Fruit fly (Drosophila melanogaster) whole organism, embryonic: ENCODE results near the gene CG33946.
A peak's percentile ranks its signal among the peaks of the same experiment; 100 is the strongest.

Experiments
- CG10274 ChIP-seq: fragments of 200-800 bp; sonication (Bioruptor generic); optimal IDR thresholded peaks from 3 replicates; lab custom pipeline; 2017; ENCODE audit warnings: missing biosample characterization, mild to moderate bottlenecking, missing genetic modification characterization
- CG11695 ChIP-seq: fragments of 200-800 bp; sonication (Bioruptor generic); IDR thresholded peaks from 3 replicates; pipeline ENCODE4 v1.3.6; 2022; ENCODE audit warnings: missing biosample characterization, missing genetic modification characterization
- CG12236 ChIP-seq: fragments of 200-800 bp; sonication (Bioruptor generic); optimal IDR thresholded peaks from 2 replicates; lab custom pipeline; 2016; ENCODE audit warnings: missing biosample characterization, missing genetic modification characterization
- CG1233 ChIP-seq: fragments of 200-800 bp; sonication (Bioruptor generic); optimal IDR thresholded peaks from 4 replicates; lab custom pipeline; 2018; ENCODE audit warnings: missing biosample characterization, mild to moderate bottlenecking, missing genetic modification characterization
- CG14441 ChIP-seq: fragments of 200-800 bp; sonication (Bioruptor generic); IDR thresholded peaks from 2 replicates; pipeline ENCODE4 v1.3.6; 2022; ENCODE audit warnings: missing biosample characterization, missing genetic modification characterization
- CG15073 ChIP-seq: fragments of 200-800 bp; sonication (Bioruptor generic); optimal IDR thresholded peaks from 2 replicates; lab custom pipeline; 2016; ENCODE audit warnings: missing biosample characterization, missing genetic modification characterization
- CG1602 ChIP-seq: fragments of 200-800 bp; sonication (Bioruptor generic); optimal IDR thresholded peaks from 3 replicates; lab custom pipeline; 2016; ENCODE audit warnings: missing biosample characterization, missing genetic modification characterization
- CG16863 ChIP-seq: fragments of 200-800 bp; sonication (Bioruptor generic); optimal IDR thresholded peaks from 3 replicates; lab custom pipeline; 2016; ENCODE audit warnings: missing biosample characterization, missing genetic modification characterization
- CG18764 ChIP-seq: fragments of 200-800 bp; sonication (Bioruptor generic); optimal IDR thresholded peaks from 3 replicates; lab custom pipeline; 2016; ENCODE audit warnings: missing biosample characterization, missing genetic modification characterization
- CG31388 ChIP-seq: fragments of 200-800 bp; sonication (Bioruptor generic); optimal IDR thresholded peaks from 2 replicates; lab custom pipeline; 2016; ENCODE audit warnings: missing biosample characterization, missing genetic modification characterization
- CG3163 ChIP-seq: fragments of 200-800 bp; sonication (Bioruptor generic); optimal IDR thresholded peaks from 3 replicates; lab custom pipeline; 2016; ENCODE audit warnings: missing biosample characterization, missing genetic modification characterization
- CG34376 ChIP-seq: fragments of 200-800 bp; sonication (Bioruptor generic); optimal IDR thresholded peaks from 2 replicates; lab custom pipeline; 2018; ENCODE audit warnings: missing biosample characterization, mild to moderate bottlenecking, missing genetic modification characterization
- CG34422 ChIP-seq: fragments of 200-800 bp; sonication (Bioruptor generic); IDR thresholded peaks from 3 replicates; pipeline ENCODE4 v1.3.6; 2022; ENCODE audit warnings: missing biosample characterization, missing genetic modification characterization
- CG5180 ChIP-seq: fragments of 200-800 bp; sonication (Bioruptor generic); optimal IDR thresholded peaks from 3 replicates; lab custom pipeline; 2017; ENCODE audit warnings: missing biosample characterization, missing genetic modification characterization, mild to moderate bottlenecking, moderate library complexity, missing genetic modification reagents
- CG6854 ChIP-seq: fragments of 200-800 bp; sonication (Bioruptor generic); optimal IDR thresholded peaks from 3 replicates; lab custom pipeline; 2017; ENCODE audit warnings: missing biosample characterization, mild to moderate bottlenecking, missing genetic modification characterization
- CG7556 ChIP-seq: fragments of 200-800 bp; sonication (Bioruptor generic); optimal IDR thresholded peaks from 2 replicates; lab custom pipeline; 2017; ENCODE audit warnings: missing biosample characterization, mild to moderate bottlenecking, missing genetic modification characterization
- CG7745 ChIP-seq: fragments of 200-800 bp; sonication (Bioruptor generic); optimal IDR thresholded peaks from 2 replicates; lab custom pipeline; 2018; ENCODE audit warnings: missing biosample characterization, mild to moderate bottlenecking, missing genetic modification characterization, moderate library complexity
- CG9932 ChIP-seq: fragments of 200-800 bp; sonication (Bioruptor generic); IDR thresholded peaks from 2 replicates; pipeline ENCODE4 v1.3.6; 2022; ENCODE audit warnings: missing biosample characterization, missing genetic modification characterization
- Dbx ChIP-seq: fragments of 200-800 bp; sonication (Bioruptor generic); IDR thresholded peaks from 3 replicates; pipeline ENCODE4 v1.3.6; 2022; ENCODE audit warnings: missing biosample characterization, missing genetic modification characterization
- Dip2 ChIP-seq: fragments of 200-800 bp; sonication (Bioruptor generic); IDR thresholded peaks from 2 replicates; pipeline ENCODE4 v1.3.6; 2022; ENCODE audit warnings: missing biosample characterization, missing genetic modification characterization
- Gug ChIP-seq: fragments of 200-800 bp; sonication (Bioruptor generic); IDR thresholded peaks from 4 replicates; pipeline ENCODE4 v1.3.6; 2022; ENCODE audit warnings: missing biosample characterization, missing genetic modification characterization
- Hmr ChIP-seq: fragments of 200-800 bp; sonication (Bioruptor generic); optimal IDR thresholded peaks from 3 replicates; lab custom pipeline; 2017; ENCODE audit warnings: mild to moderate bottlenecking, missing biosample characterization, missing genetic modification reagents, missing genetic modification characterization
- Mrtf ChIP-seq: fragments of 200-800 bp; sonication (Bioruptor generic); IDR thresholded peaks from 3 replicates; pipeline ENCODE4 v1.3.6; 2022; ENCODE audit warnings: missing biosample characterization, missing genetic modification characterization
- NC2β ChIP-seq: fragments of 200-800 bp; sonication (Bioruptor generic); optimal IDR thresholded peaks from 2 replicates; lab custom pipeline; 2016; ENCODE audit warnings: missing biosample characterization, missing genetic modification characterization
- NFAT ChIP-seq: fragments of 200-800 bp; sonication (Bioruptor generic); IDR thresholded peaks from 2 replicates; pipeline ENCODE4 v1.3.6; 2022; ENCODE audit warnings: missing biosample characterization, missing genetic modification characterization
- Six4 ChIP-seq: fragments of 200-800 bp; sonication (Bioruptor generic); optimal IDR thresholded peaks from 2 replicates; lab custom pipeline; 2016; ENCODE audit warnings: missing biosample characterization, missing genetic modification characterization
- Spps ChIP-seq: fragments of 200-800 bp; sonication (Bioruptor generic); optimal IDR thresholded peaks from 2 replicates; lab custom pipeline; 2018; ENCODE audit warnings: missing biosample characterization, mild to moderate bottlenecking, missing genetic modification characterization
- Sry-β ChIP-seq: fragments of 200-800 bp; sonication (Bioruptor generic); optimal IDR thresholded peaks from 2 replicates; lab custom pipeline; 2018; ENCODE audit warnings: missing biosample characterization, mild to moderate bottlenecking, missing genetic modification characterization, moderate library complexity
- Usf ChIP-seq: fragments of 200-800 bp; sonication (Bioruptor generic); optimal IDR thresholded peaks from 2 replicates; lab custom pipeline; 2017; ENCODE audit warnings: missing genotype, missing biosample characterization, missing genetic modification characterization
- ab ChIP-seq: fragments of 200-800 bp; sonication (Bioruptor generic); optimal IDR thresholded peaks from 2 replicates; lab custom pipeline; 2016; ENCODE audit warnings: missing biosample characterization, missing genetic modification characterization
- ac ChIP-seq: fragments of 200-800 bp; sonication (Bioruptor generic); optimal IDR thresholded peaks from 3 replicates; lab custom pipeline; 2017; ENCODE audit warnings: missing biosample characterization, mild to moderate bottlenecking, missing genetic modification characterization
- chm ChIP-seq: fragments of 200-800 bp; sonication (Bioruptor generic); IDR thresholded peaks from 2 replicates; pipeline ENCODE4 v1.3.6; 2022; ENCODE audit warnings: missing biosample characterization, missing genetic modification characterization
- disco-r ChIP-seq: fragments of 200-800 bp; sonication (Bioruptor generic); optimal IDR thresholded peaks from 2 replicates; lab custom pipeline; 2016; ENCODE audit warnings: missing biosample characterization, missing genetic modification characterization
- dmrt11E ChIP-seq: fragments of 200-800 bp; sonication (Bioruptor generic); optimal IDR thresholded peaks from 3 replicates; lab custom pipeline; 2018; ENCODE audit warnings: missing biosample characterization, mild to moderate bottlenecking, missing genetic modification characterization, moderate library complexity
- dmrt99B ChIP-seq: fragments of 200-800 bp; sonication (Bioruptor generic); optimal IDR thresholded peaks from 2 replicates; lab custom pipeline; 2018; ENCODE audit warnings: missing biosample characterization, mild to moderate bottlenecking, missing genetic modification characterization, moderate library complexity
- eyg ChIP-seq: fragments of 200-800 bp; sonication (Bioruptor generic); optimal IDR thresholded peaks from 3 replicates; lab custom pipeline; 2016; ENCODE audit warnings: missing biosample characterization, missing genetic modification characterization
- gcm2 ChIP-seq: fragments of 200-800 bp; sonication (Bioruptor generic); optimal IDR thresholded peaks from 2 replicates; lab custom pipeline; 2016; ENCODE audit warnings: missing biosample characterization, missing genetic modification characterization
- insv ChIP-seq, 2 experiments: fragments of 200-800 bp; sonication (Bioruptor generic); optimal IDR thresholded peaks; 3 replicates each; lab custom pipeline; 2016 to 2018; ENCODE audit warnings: missing biosample characterization in 2 of 2, missing genetic modification characterization in 2 of 2
- jigr1 ChIP-seq: fragments of 200-800 bp; sonication (Bioruptor generic); IDR thresholded peaks from 3 replicates; pipeline ENCODE4 v1.3.6; 2022; ENCODE audit warnings: missing biosample characterization, missing genetic modification characterization
- kah ChIP-seq: fragments of 200-800 bp; sonication (Bioruptor generic); optimal IDR thresholded peaks from 2 replicates; lab custom pipeline; 2018; ENCODE audit warnings: missing biosample characterization, mild to moderate bottlenecking, missing genetic modification characterization
- lab ChIP-seq: fragments of 200-800 bp; sonication (Bioruptor generic); optimal IDR thresholded peaks from 3 replicates; lab custom pipeline; 2017; ENCODE audit warnings: missing biosample characterization, missing genetic modification characterization, mild to moderate bottlenecking, moderate library complexity, missing genetic modification reagents
- pb ChIP-seq: fragments of 200-800 bp; sonication (Bioruptor generic); optimal IDR thresholded peaks from 3 replicates; lab custom pipeline; 2016; ENCODE audit warnings: missing biosample characterization, missing genetic modification characterization
- peb ChIP-seq: fragments of 200-800 bp; sonication (Bioruptor generic); IDR thresholded peaks from 2 replicates; pipeline ENCODE4 v1.3.6; 2022; ENCODE audit warnings: missing biosample characterization, missing genetic modification characterization
- rib ChIP-seq: fragments of 200-800 bp; sonication (Bioruptor generic); IDR thresholded peaks from 2 replicates; pipeline ENCODE4 v1.3.6; 2022; ENCODE audit warnings: missing biosample characterization, missing genetic modification characterization
- salm ChIP-seq: fragments of 200-800 bp; sonication (Bioruptor generic); optimal IDR thresholded peaks from 2 replicates; lab custom pipeline; 2018; ENCODE audit warnings: missing biosample characterization, mild to moderate bottlenecking, missing genetic modification characterization
- sim ChIP-seq: fragments of 200-800 bp; sonication (Bioruptor generic); IDR thresholded peaks from 2 replicates; pipeline ENCODE4 v1.3.6; 2022; ENCODE audit warnings: missing biosample characterization, missing genetic modification characterization
- tap ChIP-seq: fragments of 200-800 bp; optimal IDR thresholded peaks from 3 replicates; lab custom pipeline; 2019; ENCODE audit warnings: missing biosample characterization, mild to moderate bottlenecking, missing genetic modification characterization, moderate library complexity
- tgo ChIP-seq: fragments of 200-800 bp; sonication (Bioruptor generic); IDR thresholded peaks from 3 replicates; pipeline ENCODE4 v1.3.6; 2022; ENCODE audit warnings: missing biosample characterization, missing genetic modification characterization
- trh ChIP-seq: fragments of 200-800 bp; sonication (Bioruptor generic); optimal IDR thresholded peaks from 2 replicates; lab custom pipeline; 2016; ENCODE audit warnings: missing biosample characterization, missing genetic modification characterization
- usp ChIP-seq: fragments of >200 bp; optimal IDR thresholded peaks from 2 replicates; lab custom pipeline; 2017; ENCODE audit warnings: missing biosample characterization, missing genetic modification characterization

CG33946 gene

dm6 chr3L:6262644-6263404 lies 42.4 kb downstream of the CG33946 start, which contains the start of gene Ldh (continued):
- no peak for TF ChIP-seq usp
- TF ChIP-seq peb (GFP tag; lab: Robert Waterston, UW) = peak; percentile 83
- TF ChIP-seq CG6854 (GFP tag; lab: Kevin White, UChicago) = peak; percentile 93
- TF ChIP-seq Mrtf (GFP tag; lab: Robert Waterston, UW) = peak; percentile 80
- TF ChIP-seq CG14441 (GFP tag; lab: Robert Waterston, UW) = peak; percentile 87
- peak; percentile 87 for TF ChIP-seq sim (GFP tag; lab: Robert Waterston, UW)
- peak; percentile 97 for TF ChIP-seq CG1233 (GFP tag; lab: Kevin White, UChicago)
- peak; percentile 81 for TF ChIP-seq chm (GFP tag; lab: Robert Waterston, UW)
- TF ChIP-seq CG18764 (GFP tag; lab: Kevin White, UChicago) = peak; percentile 88
- peak; percentile 93 for TF ChIP-seq CG34422 (GFP tag; lab: Robert Waterston, UW)
- peak; percentile 84 for TF ChIP-seq kah (GFP tag; lab: Kevin White, UChicago)
- TF ChIP-seq trh (GFP tag; lab: Kevin White, UChicago) = peak; percentile 82
- peak; percentile 59 for TF ChIP-seq CG12236
- no peak for TF ChIP-seq ab (GFP tag; lab: Kevin White, UChicago)
- peak; percentile 72 for TF ChIP-seq disco-r (GFP tag; lab: Kevin White, UChicago)
- no peak for TF ChIP-seq CG7745 (tag; lab: Kevin White, UChicago)
- TF ChIP-seq dmrt11E (tag; lab: Kevin White, UChicago) = peak; percentile 98
- peak; percentile 95 for TF ChIP-seq CG1602 (GFP tag; lab: Kevin White, UChicago)
- TF ChIP-seq eyg (GFP tag; lab: Kevin White, UChicago) = peak; percentile 54
- peak; percentile 91 for TF ChIP-seq Dbx (GFP tag; lab: Robert Waterston, UW)
- peak; percentile 94 for TF ChIP-seq salm (tag; lab: Kevin White, UChicago)
- TF ChIP-seq CG5180 (GFP tag; lab: Kevin White, UChicago) = peak; percentile 83
- peak; percentile 93 for TF ChIP-seq tgo
- TF ChIP-seq NFAT (GFP tag; lab: Robert Waterston, UW) = peak; percentile 68; the same call in 1 of the 2 replicates
- peak; percentile 80 for TF ChIP-seq CG16863
- TF ChIP-seq Hmr (GFP tag; lab: Kevin White, UChicago) = peak; percentile 96
- peak; percentile 39 for TF ChIP-seq CG15073 (GFP tag; lab: Kevin White, UChicago)
- TF ChIP-seq CG34376 = peak; percentile 82
- TF ChIP-seq CG11695 = peak; percentile 95
- peak; percentile 96 for TF ChIP-seq lab (GFP tag; lab: Kevin White, UChicago)
- peak; percentile 97 for TF ChIP-seq ac (GFP tag; lab: Kevin White, UChicago)
- TF ChIP-seq CG31388 (GFP tag; lab: Kevin White, UChicago) = peak; percentile 85
- TF ChIP-seq jigr1 (GFP tag; lab: Robert Waterston, UW) = peak; percentile 58; the same call in 1 of the 3 replicates
- peak; percentile 10 to 76 for TF ChIP-seq insv (GFP tag; optimal IDR thresholded peaks at IDR 0.05; lab: Kevin White, UChicago)
- peak; percentile 59 for TF ChIP-seq gcm2 (GFP tag; lab: Kevin White, UChicago)
- peak; percentile 96 for TF ChIP-seq tap
- TF ChIP-seq Sry-β (GFP tag; lab: Kevin White, UChicago) = peak; percentile 56
- peak; percentile 64 for TF ChIP-seq pb (GFP tag; lab: Kevin White, UChicago)
- peak; percentile 63; the same call in 1 of the 2 replicates for TF ChIP-seq rib (GFP tag; lab: Robert Waterston, UW)
- TF ChIP-seq Spps = peak; percentile 93
- TF ChIP-seq NC2β (GFP tag; lab: Kevin White, UChicago) = peak; percentile 89
- peak; percentile 97 for TF ChIP-seq dmrt99B (tag; lab: Kevin White, UChicago)
- TF ChIP-seq CG10274 (GFP tag; lab: Kevin White, UChicago) = peak; percentile 76
- peak; percentile 33 for TF ChIP-seq CG3163 (GFP tag; lab: Kevin White, UChicago)
- peak; percentile 69 for TF ChIP-seq Gug (GFP tag; lab: Robert Waterston, UW)
- peak; percentile 96 for TF ChIP-seq Six4
- TF ChIP-seq CG9932 (GFP tag; lab: Robert Waterston, UW) = peak; percentile 90
- peak; percentile 87 for TF ChIP-seq Usf
- 0 out of 2 replicates have a peak, but pooled peaks have one; percentile 19 for TF ChIP-seq Dip2 (GFP tag; lab: Robert Waterston, UW)
- peak; percentile 98 for TF ChIP-seq CG7556 (GFP tag; lab: Kevin White, UChicago)
